Worm (Caenorhabditis elegans) whole organism, L1 larva: ENCODE results near the gene B0348.1.

Source experiments
- C04F5.9 ChIP-seq: sonication (generic microtip); optimal IDR thresholded peaks from 2 replicates; lab custom pipeline; 2016; ENCODE audit warnings: missing genetic modification characterization, missing compliant biosample characterization
- C34B4.2 ChIP-seq: sonication (generic microtip); optimal IDR thresholded peaks from 2 replicates; lab custom pipeline; 2017; ENCODE audit warnings: mild to moderate bottlenecking, missing genetic modification characterization, missing compliant biosample characterization
- Y116A8C.19 ChIP-seq: sonication (generic microtip); optimal IDR thresholded peaks from 2 replicates; lab custom pipeline; 2016; ENCODE audit warnings: missing compliant biosample characterization, missing genetic modification characterization, borderline replicate concordance
- aha-1 ChIP-seq: fragments of 150-350 bp; optimal IDR thresholded peaks from 2 replicates; lab custom pipeline; 2014; ENCODE audit warnings: missing biosample characterization, missing genetic modification characterization
- aly-2 ChIP-seq: fragments of 150-350 bp; optimal IDR thresholded peaks from 2 replicates; lab custom pipeline; 2014; ENCODE audit warnings: missing biosample characterization, missing genetic modification characterization
- ama-1 ChIP-seq: fragments of 150-350 bp; optimal IDR thresholded peaks from 2 replicates; lab custom pipeline; 2014
- blmp-1 ChIP-seq: fragments of 150-350 bp; optimal IDR thresholded peaks from 2 replicates; lab custom pipeline; 2014; ENCODE audit warnings: missing biosample characterization, missing genetic modification characterization
- ceh-63 ChIP-seq: fragments of 200-800 bp; sonication (Bioruptor generic); optimal IDR thresholded peaks from 2 replicates; lab custom pipeline; 2018; ENCODE audit warnings: mild to moderate bottlenecking, missing genetic modification characterization, missing compliant biosample characterization
- ceh-8 ChIP-seq: fragments of 200-800 bp; sonication (Bioruptor generic); optimal IDR thresholded peaks from 2 replicates; lab custom pipeline; 2018; ENCODE audit warnings: mild to moderate bottlenecking, missing genetic modification characterization, moderate library complexity, missing compliant biosample characterization
- ceh-88 ChIP-seq: fragments of 200-800 bp; sonication (Bioruptor generic); IDR thresholded peaks from 2 replicates; pipeline ENCODE4 v1.3.6; 2022; ENCODE audit warnings: missing genetic modification characterization, missing compliant biosample characterization
- ces-1 ChIP-seq: fragments of 150-350 bp; optimal IDR thresholded peaks from 2 replicates; lab custom pipeline; 2014; ENCODE audit warnings: missing biosample characterization, missing genetic modification reagents, missing genetic modification characterization
- dpl-1 ChIP-seq, 3 experiments: fragments of 150-350 bp in 2 of 3; sonication (generic microtip) in 1 of 3; optimal IDR thresholded peaks; 2 replicates each; lab custom pipeline; 2014 to 2017; ENCODE audit warnings: missing biosample characterization in 3 of 3, missing genetic modification characterization in 3 of 3, missing genetic modification reagents in 3 of 3
- efl-1 ChIP-seq, 4 experiments: fragments of 150-350 bp; optimal IDR thresholded peaks in 3 of 4; peaks in 1 of 4; 1 replicate in 1 of 4; 2 replicates in 3 of 4; lab custom pipeline; 2014; ENCODE audit warnings: missing biosample characterization in 2 of 4, missing genetic modification characterization in 2 of 4, missing genetic modification reagents in 2 of 4
- efl-3 ChIP-seq: fragments of 200-800 bp; sonication (Bioruptor generic); optimal IDR thresholded peaks from 2 replicates; lab custom pipeline; 2018; ENCODE audit warnings: mild to moderate bottlenecking, missing genetic modification characterization, missing compliant biosample characterization
- egl-27 ChIP-seq, 2 experiments: fragments of 150-350 bp in 1 of 2; sonication (generic microtip); optimal IDR thresholded peaks; 3 replicates each; lab custom pipeline; 2017 to 2018; ENCODE audit warnings: missing biosample characterization in 2 of 2, missing genetic modification characterization in 2 of 2, missing genetic modification reagents in 2 of 2
- elt-3 ChIP-seq, 6 experiments: fragments of 150-350 bp in 1 of 6; sonication (generic microtip); optimal IDR thresholded peaks; 2 replicates each; lab custom pipeline; 2017 to 2018; ENCODE audit warnings: missing biosample characterization in 6 of 6, missing genetic modification characterization in 6 of 6, inconsistent platforms in 1 of 6
- fkh-10 ChIP-seq: sonication (generic microtip); optimal IDR thresholded peaks from 2 replicates; lab custom pipeline; 2017; ENCODE audit warnings: missing biosample characterization, missing genetic modification reagents, missing genetic modification characterization
- fkh-8 ChIP-seq: sonication (generic microtip); optimal IDR thresholded peaks from 2 replicates; lab custom pipeline; 2016; ENCODE audit warnings: mild to moderate bottlenecking, missing genetic modification characterization, missing compliant biosample characterization
- grh-1 ChIP-seq: fragments of 200-800 bp; sonication (Bioruptor generic); IDR thresholded peaks from 2 replicates; pipeline ENCODE4 v1.3.6; 2022; ENCODE audit warnings: missing genetic modification reagents, missing genetic modification characterization, missing compliant biosample characterization
- hlh-17 ChIP-seq: fragments of 200-800 bp; sonication (Bioruptor generic); optimal IDR thresholded peaks from 2 replicates; lab custom pipeline; 2018; ENCODE audit warnings: missing genetic modification characterization, mild to moderate bottlenecking, missing compliant biosample characterization, moderate library complexity, borderline replicate concordance
- hlh-4 ChIP-seq: sonication (generic microtip); optimal IDR thresholded peaks from 2 replicates; lab custom pipeline; 2016; ENCODE audit warnings: mild to moderate bottlenecking, missing genetic modification characterization, missing compliant biosample characterization
- irx-1 ChIP-seq: sonication (generic microtip); optimal IDR thresholded peaks from 2 replicates; lab custom pipeline; 2016; ENCODE audit warnings: missing genetic modification characterization, missing compliant biosample characterization
- jun-1 ChIP-seq: fragments of 150-350 bp; optimal IDR thresholded peaks from 2 replicates; lab custom pipeline; 2014; ENCODE audit warnings: missing biosample characterization, missing genetic modification reagents, missing genetic modification characterization
- lin-14 ChIP-seq: fragments of 200-800 bp; sonication (Bioruptor generic); optimal IDR thresholded peaks from 2 replicates; lab custom pipeline; 2018; ENCODE audit warnings: mild to moderate bottlenecking, missing genetic modification characterization, moderate library complexity, missing compliant biosample characterization
- lin-35 ChIP-seq, 2 experiments: fragments of 150-350 bp; optimal IDR thresholded peaks; 2 replicates each; lab custom pipeline; 2014; ENCODE audit warnings: missing biosample characterization in 2 of 2, missing genetic modification characterization in 2 of 2, missing genetic modification reagents in 2 of 2
- lir-3 ChIP-seq: sonication (generic microtip); optimal IDR thresholded peaks from 2 replicates; lab custom pipeline; 2016; ENCODE audit warnings: mild to moderate bottlenecking, missing genetic modification characterization, moderate library complexity, missing compliant biosample characterization; ENCODE audit not compliant: poor library complexity
- lsy-2 ChIP-seq, 2 experiments: fragments of 150-350 bp; optimal IDR thresholded peaks; 2 replicates each; lab custom pipeline; 2014; ENCODE audit warnings: missing biosample characterization in 2 of 2, missing genetic modification characterization in 2 of 2
- mab-9 ChIP-seq: fragments of 200-800 bp; sonication (Bioruptor generic); IDR thresholded peaks from 2 replicates; pipeline ENCODE4 v1.3.6; 2022; ENCODE audit warnings: missing genetic modification reagents, missing genetic modification characterization, missing compliant biosample characterization
- mdl-1 ChIP-seq, 2 experiments: fragments of 150-350 bp; optimal IDR thresholded peaks; 2 replicates each; lab custom pipeline; 2014 to 2017; ENCODE audit warnings: missing biosample characterization in 2 of 2, missing genetic modification characterization in 2 of 2, inconsistent platforms in 1 of 2
- mef-2 ChIP-seq: fragments of 150-350 bp; optimal IDR thresholded peaks from 2 replicates; lab custom pipeline; 2014; ENCODE audit warnings: missing biosample characterization, missing genetic modification characterization
- mep-1 ChIP-seq: fragments of 150-350 bp; optimal IDR thresholded peaks from 2 replicates; lab custom pipeline; 2014; ENCODE audit warnings: missing biosample characterization, missing genetic modification characterization
- nhr-12 ChIP-seq: sonication (generic microtip); optimal IDR thresholded peaks from 2 replicates; lab custom pipeline; 2017; ENCODE audit warnings: missing biosample characterization, missing genetic modification characterization
- nhr-19 ChIP-seq: fragments of 200-800 bp; sonication (Bioruptor generic); conservative IDR thresholded peaks from 2 replicates; pipeline ENCODE4 v1.3.6; 2022; ENCODE audit warnings: missing genetic modification characterization, missing compliant biosample characterization
- nhr-47 ChIP-seq: sonication (generic microtip); optimal IDR thresholded peaks from 2 replicates; lab custom pipeline; 2016; ENCODE audit warnings: mild to moderate bottlenecking, missing genetic modification characterization, moderate library complexity, missing compliant biosample characterization
- nhr-71 ChIP-seq: sonication (generic microtip); optimal IDR thresholded peaks from 2 replicates; lab custom pipeline; 2016; ENCODE audit warnings: mild to moderate bottlenecking, missing genetic modification characterization, moderate library complexity, missing compliant biosample characterization
- nhr-76 ChIP-seq: sonication (generic microtip); optimal IDR thresholded peaks from 2 replicates; lab custom pipeline; 2017; ENCODE audit warnings: missing biosample characterization, missing genetic modification characterization
- nhr-84 ChIP-seq: sonication (generic microtip); optimal IDR thresholded peaks from 2 replicates; lab custom pipeline; 2017; ENCODE audit warnings: missing biosample characterization, missing genetic modification characterization
- pax-3 ChIP-seq: fragments of 200-800 bp; sonication (Bioruptor generic); optimal IDR thresholded peaks from 2 replicates; lab custom pipeline; 2018; ENCODE audit warnings: mild to moderate bottlenecking, missing genetic modification characterization, moderate library complexity, missing compliant biosample characterization
- pqm-1 ChIP-seq: sonication (generic microtip); optimal IDR thresholded peaks from 3 replicates; lab custom pipeline; 2017; ENCODE audit warnings: missing biosample characterization, missing genetic modification characterization
- snu-23 ChIP-seq: sonication (generic microtip); optimal IDR thresholded peaks from 2 replicates; lab custom pipeline; 2016; ENCODE audit warnings: missing genetic modification characterization, missing compliant biosample characterization
- sox-4 ChIP-seq: sonication (generic microtip); optimal IDR thresholded peaks from 2 replicates; lab custom pipeline; 2016; ENCODE audit warnings: missing genetic modification characterization, missing compliant biosample characterization
- sup-37 ChIP-seq: fragments of 200-800 bp; sonication (Bioruptor generic); optimal IDR thresholded peaks from 2 replicates; lab custom pipeline; 2018; ENCODE audit warnings: mild to moderate bottlenecking, missing genetic modification characterization, missing compliant biosample characterization
- swsn-7 ChIP-seq: sonication (generic microtip); optimal IDR thresholded peaks from 2 replicates; lab custom pipeline; 2016; ENCODE audit warnings: missing genetic modification characterization, missing compliant biosample characterization
- tbx-2 ChIP-seq: sonication (generic microtip); optimal IDR thresholded peaks from 2 replicates; lab custom pipeline; 2016; ENCODE audit warnings: missing genetic modification characterization, missing compliant biosample characterization
- tlp-1 ChIP-seq: fragments of 150-350 bp; optimal IDR thresholded peaks from 2 replicates; lab custom pipeline; 2014; ENCODE audit warnings: missing biosample characterization, missing genetic modification characterization
- unc-30 ChIP-seq: sonication (generic microtip); optimal IDR thresholded peaks from 2 replicates; lab custom pipeline; 2017; ENCODE audit warnings: missing biosample characterization, missing genetic modification characterization
- unc-98 ChIP-seq: fragments of 200-800 bp; sonication (Bioruptor generic); IDR thresholded peaks from 2 replicates; pipeline ENCODE4 v1.3.6; 2022; ENCODE audit warnings: missing genetic modification characterization, missing compliant biosample characterization
- vab-15 ChIP-seq: sonication (generic microtip); optimal IDR thresholded peaks from 2 replicates; lab custom pipeline; 2017; ENCODE audit warnings: missing genotype, mild to moderate bottlenecking, missing genetic modification characterization, missing compliant biosample characterization
- xbp-1 ChIP-seq: sonication (generic microtip); optimal IDR thresholded peaks from 2 replicates; lab custom pipeline; 2016; ENCODE audit warnings: missing genetic modification characterization, missing compliant biosample characterization
- zag-1 ChIP-seq: fragments of 150-350 bp; optimal IDR thresholded peaks from 2 replicates; lab custom pipeline; 2014; ENCODE audit warnings: missing biosample characterization, missing genetic modification characterization
- ztf-11 ChIP-seq, 2 experiments: sonication (generic microtip); optimal IDR thresholded peaks; 2 replicates each; lab custom pipeline; 2016 to 2017; ENCODE audit warnings: missing genetic modification characterization in 2 of 2, missing biosample characterization in 1 of 2, missing compliant biosample characterization in 1 of 2
- ztf-4 ChIP-seq: fragments of 150-350 bp; optimal IDR thresholded peaks from 2 replicates; lab custom pipeline; 2014; ENCODE audit warnings: missing biosample characterization, missing genetic modification characterization

B0348.1 gene

ce11 chrV:7778-8445 lies 40.8 kb upstream of the B0348.1 start, which contains the start of gene ife-3 (continued):
- no peak for TF ChIP-seq egl-27 (tag; optimal IDR thresholded peaks at IDR 0.05; lab: Kevin White, UChicago)
- no peak for TF ChIP-seq hlh-4 (tag; lab: Kevin White, UChicago)
- no peak for TF ChIP-seq lin-14
- TF ChIP-seq zag-1 (tag; lab: Kevin White, UChicago) = no peak
- TF ChIP-seq ztf-11 (tag; optimal IDR thresholded peaks at IDR 0.05; lab: Kevin White, UChicago) = no peak
- no peak for TF ChIP-seq pqm-1 (tag; lab: Kevin White, UChicago)
- no peak for TF ChIP-seq fkh-8 (tag; lab: Kevin White, UChicago)
- TF ChIP-seq xbp-1 (tag; lab: Kevin White, UChicago) = peak; percentile 30
- peak; percentile 96 to 98 for TF ChIP-seq lsy-2 (tag; optimal IDR thresholded peaks at IDR 0.05; lab: Kevin White, UChicago)
- TF ChIP-seq Y116A8C.19 (tag; lab: Kevin White, UChicago) = no peak
- TF ChIP-seq efl-1 (optimal IDR thresholded peaks at IDR 0.05; lab: Kevin White, UChicago) = peak; percentile 76 to 92
- TF ChIP-seq efl-1 (GFP tag; optimal IDR thresholded peaks at IDR 0.05 in 1 of 2; lab: Kevin White, UChicago) = peak; percentile 90 to 99
- no peak for TF ChIP-seq nhr-47 (tag; lab: Kevin White, UChicago)
- TF ChIP-seq vab-15 (tag; lab: Kevin White, UChicago) = no peak
- TF ChIP-seq grh-1 (GFP tag; lab: Robert Waterston, UW) = no peak
- TF ChIP-seq snu-23 (GFP tag; lab: Kevin White, UChicago) = peak; percentile 42
- no peak for TF ChIP-seq sox-4 (tag; lab: Kevin White, UChicago)
- TF ChIP-seq sup-37 (GFP tag; lab: Kevin White, UChicago) = no peak
- no peak for TF ChIP-seq C04F5.9
- no peak for TF ChIP-seq mef-2
- no peak for TF ChIP-seq unc-98 (GFP tag; lab: Robert Waterston, UW)
- no peak for TF ChIP-seq lir-3 (tag; lab: Kevin White, UChicago)
- peak in 2 of 6 experiments; percentile 17 to 65 for TF ChIP-seq elt-3 (tag; optimal IDR thresholded peaks at IDR 0.05; lab: Kevin White, UChicago)
- no peak for TF ChIP-seq jun-1 (tag; lab: Kevin White, UChicago)
- no peak for TF ChIP-seq pax-3 (tag; lab: Kevin White, UChicago)
- no peak for TF ChIP-seq nhr-12 (tag; lab: Kevin White, UChicago)
- TF ChIP-seq ztf-4 (tag; lab: Kevin White, UChicago) = no peak
- no peak for TF ChIP-seq fkh-10
- peak; percentile 69 for TF ChIP-seq blmp-1
- no peak for TF ChIP-seq nhr-84 (tag; lab: Kevin White, UChicago)
- no peak for TF ChIP-seq mab-9 (GFP tag; lab: Robert Waterston, UW)
- TF ChIP-seq nhr-71 (tag; lab: Kevin White, UChicago) = peak; percentile 42
- TF ChIP-seq swsn-7 = no peak
- peak; percentile 11 for TF ChIP-seq tbx-2
- no peak for TF ChIP-seq ces-1 (GFP tag; lab: Kevin White, UChicago)
- peak; percentile 67 for TF ChIP-seq ama-1 (lab: Kevin White, UChicago)
- peak; percentile 92 to 94 (median 93) for TF ChIP-seq dpl-1 (GFP tag; optimal IDR thresholded peaks at IDR 0.05; lab: Kevin White, UChicago)
- TF ChIP-seq lin-35 (GFP tag; optimal IDR thresholded peaks at IDR 0.05; lab: Kevin White, UChicago) = peak; percentile 88 to 97
- no peak for TF ChIP-seq unc-30 (tag; lab: Kevin White, UChicago)
- no peak for TF ChIP-seq aly-2 (tag; lab: Kevin White, UChicago)
- TF ChIP-seq nhr-19 (GFP tag; lab: Robert Waterston, UW) = peak; percentile 41
- no peak for TF ChIP-seq efl-3 (GFP tag; lab: Kevin White, UChicago)
- TF ChIP-seq mep-1 (tag; lab: Kevin White, UChicago) = peak; percentile 18
- no peak for TF ChIP-seq nhr-76 (tag; lab: Kevin White, UChicago)
- no peak for TF ChIP-seq ceh-8 (GFP tag; lab: Kevin White, UChicago)
- TF ChIP-seq mdl-1 (tag; optimal IDR thresholded peaks at IDR 0.05; lab: Kevin White, UChicago) = peak in 1 of 2 experiments; percentile 29
- TF ChIP-seq ceh-63 (GFP tag; lab: Kevin White, UChicago) = no peak
- no peak for TF ChIP-seq hlh-17 (GFP tag; lab: Kevin White, UChicago)
- no peak for TF ChIP-seq aha-1 (tag; lab: Kevin White, UChicago)
- TF ChIP-seq C34B4.2 = no peak
- no peak for TF ChIP-seq ceh-88 (GFP tag; lab: Robert Waterston, UW)
- no peak for TF ChIP-seq tlp-1
- no peak for TF ChIP-seq irx-1 (tag; lab: Kevin White, UChicago)
